Worm (Caenorhabditis elegans) whole organism, midembryonic: Measurements from ENCODE around the gene T28D6.3.

Source experiments
- flt-1 ChIP-seq: fragments of 200-800 bp; sonication (Bioruptor generic); IDR thresholded peaks from 2 replicates; pipeline ENCODE4 v1.3.6; 2022; ENCODE audit warnings: missing genetic modification characterization, missing compliant biosample characterization
- med-1 ChIP-seq: sonication (generic microtip); optimal IDR thresholded peaks from 2 replicates; lab custom pipeline; 2017; ENCODE audit warnings: missing genetic modification characterization, mild to moderate bottlenecking, missing compliant biosample characterization, antibody characterized with exemption, missing genetic modification reagents; ENCODE audit not compliant: insufficient read depth

DNA sequence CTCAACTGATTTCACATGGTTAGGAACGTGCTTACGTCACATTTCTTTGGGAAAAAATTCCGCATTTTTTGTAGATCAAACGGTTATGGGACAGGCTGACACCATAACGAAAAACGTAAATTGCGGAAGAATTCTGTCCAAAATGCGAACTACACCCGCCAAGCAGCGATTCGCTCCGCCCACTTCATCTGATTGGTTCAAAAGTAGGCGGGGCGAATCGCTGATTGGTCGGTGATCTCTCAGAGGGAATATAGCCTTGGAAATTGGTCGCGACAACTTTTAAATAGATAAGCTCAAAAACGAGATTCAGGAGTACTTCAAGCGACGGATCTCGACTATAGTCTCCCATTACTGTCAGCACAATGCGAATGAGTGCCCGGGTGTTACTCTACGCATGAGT lies 28.9 kb upstream of the T28D6.3 start:
- no peak for TF ChIP-seq flt-1
- TF ChIP-seq med-1 (GFP tag; lab: Kevin White, UChicago): no peak
